Fruit fly (Drosophila melanogaster) whole organism, pupa: ENCODE data around the gene CHOp24.

Experiments
- CG10348 ChIP-seq: fragments of 200-800 bp; sonication (Bioruptor generic); IDR thresholded peaks from 2 replicates; pipeline ENCODE4 v1.3.6; 2022; ENCODE audit warnings: missing biosample characterization, missing genetic modification characterization
- CG12605 ChIP-seq: fragments of 200-800 bp; sonication (Bioruptor generic); IDR thresholded peaks from 2 replicates; pipeline ENCODE4 v1.3.6; 2022; ENCODE audit warnings: missing biosample characterization, missing genetic modification characterization
- CG13204 ChIP-seq: fragments of 200-800 bp; sonication (Bioruptor generic); optimal IDR thresholded peaks from 2 replicates; lab custom pipeline; 2018; ENCODE audit warnings: missing biosample characterization, mild to moderate bottlenecking, missing genetic modification characterization, moderate library complexity
- CG14655 ChIP-seq: fragments of 200-800 bp; sonication (Bioruptor generic); optimal IDR thresholded peaks from 3 replicates; lab custom pipeline; 2017; ENCODE audit warnings: mild to moderate bottlenecking, missing biosample characterization, missing genetic modification reagents, missing genetic modification characterization
- CG15710 ChIP-seq: fragments of 200-800 bp; sonication (Bioruptor generic); optimal IDR thresholded peaks from 2 replicates; lab custom pipeline; 2018; ENCODE audit warnings: missing biosample characterization, mild to moderate bottlenecking, missing genetic modification characterization, moderate library complexity
- CG17806 ChIP-seq: fragments of 200-800 bp; sonication (Bioruptor generic); optimal IDR thresholded peaks from 2 replicates; lab custom pipeline; 2018; ENCODE audit warnings: missing biosample characterization, mild to moderate bottlenecking, missing genetic modification characterization, moderate library complexity
- CG32121 ChIP-seq: fragments of 200-800 bp; sonication (Bioruptor generic); IDR thresholded peaks from 2 replicates; pipeline ENCODE4 v1.3.6; 2022; ENCODE audit warnings: missing biosample characterization, missing genetic modification characterization
- CG34367 ChIP-seq: fragments of 200-800 bp; sonication (Bioruptor generic); optimal IDR thresholded peaks from 2 replicates; lab custom pipeline; 2018; ENCODE audit warnings: missing biosample characterization, mild to moderate bottlenecking, missing genetic modification characterization
- CG4496 ChIP-seq: fragments of 200-800 bp; sonication (Bioruptor generic); IDR thresholded peaks from 3 replicates; pipeline ENCODE4 v1.3.6; 2022; ENCODE audit warnings: missing biosample characterization, missing genetic modification characterization
- CG8159 ChIP-seq: fragments of 200-800 bp; sonication (Bioruptor generic); optimal IDR thresholded peaks from 3 replicates; lab custom pipeline; 2018; ENCODE audit warnings: missing biosample characterization, mild to moderate bottlenecking, missing genetic modification characterization, moderate library complexity
- CG8301 ChIP-seq: fragments of 200-800 bp; sonication (Bioruptor generic); optimal IDR thresholded peaks from 2 replicates; lab custom pipeline; 2018; ENCODE audit warnings: missing biosample characterization, mild to moderate bottlenecking, missing genetic modification characterization
- CG9948 ChIP-seq: fragments of 200-800 bp; sonication (Bioruptor generic); optimal IDR thresholded peaks from 2 replicates; lab custom pipeline; 2018; ENCODE audit warnings: missing biosample characterization, mild to moderate bottlenecking, missing genetic modification characterization, moderate library complexity
- D1 ChIP-seq: fragments of 200-800 bp; sonication (Bioruptor generic); optimal IDR thresholded peaks from 2 replicates; lab custom pipeline; 2018; ENCODE audit warnings: missing biosample characterization, mild to moderate bottlenecking, missing genetic modification characterization, moderate library complexity
- Ets98B ChIP-seq: fragments of 200-800 bp; sonication (Bioruptor generic); IDR thresholded peaks from 2 replicates; pipeline ENCODE4 v1.3.6; 2022; ENCODE audit warnings: missing biosample characterization, missing genetic modification characterization
- Pif1A ChIP-seq: fragments of 200-800 bp; sonication (Bioruptor generic); optimal IDR thresholded peaks from 3 replicates; lab custom pipeline; 2016; ENCODE audit warnings: missing biosample characterization, missing genetic modification characterization
- Pif1B ChIP-seq: fragments of 200-800 bp; sonication (Bioruptor generic); optimal IDR thresholded peaks from 3 replicates; lab custom pipeline; 2016; ENCODE audit warnings: missing biosample characterization, missing genetic modification characterization
- Snoo ChIP-seq: fragments of 200-800 bp; sonication (Bioruptor generic); optimal IDR thresholded peaks from 3 replicates; lab custom pipeline; 2017; ENCODE audit warnings: missing biosample characterization, mild to moderate bottlenecking, missing genetic modification characterization, inconsistent platforms
- fd96Ca ChIP-seq: fragments of 200-800 bp; sonication (Bioruptor generic); IDR thresholded peaks from 3 replicates; pipeline ENCODE4 v1.3.6; 2022; ENCODE audit warnings: missing biosample characterization, missing genetic modification characterization
- gl ChIP-seq: fragments of 200-800 bp; sonication (Bioruptor generic); optimal IDR thresholded peaks from 2 replicates; lab custom pipeline; 2018; ENCODE audit warnings: missing biosample characterization, mild to moderate bottlenecking, missing genetic modification characterization
- rn ChIP-seq: fragments of 200-800 bp; sonication (Bioruptor generic); IDR thresholded peaks from 2 replicates; pipeline ENCODE4 v1.3.6; 2022; ENCODE audit warnings: missing biosample characterization, missing genetic modification characterization

Gene CHOp24

dm6 chrX:4507121-4507520 lies 33.6 kb upstream of the CHOp24 start:
- no peak for TF ChIP-seq CG9948 (tag; lab: Kevin White, UChicago)
- no peak for TF ChIP-seq CG17806 (tag; lab: Kevin White, UChicago)
- TF ChIP-seq CG32121 (GFP tag; lab: Robert Waterston, UW): no peak
- peak; percentile 75 for TF ChIP-seq CG4496
- TF ChIP-seq D1: no peak
- no peak for TF ChIP-seq CG8301 (tag; lab: Kevin White, UChicago)
- peak; percentile 3 for TF ChIP-seq Pif1B (GFP tag; lab: Kevin White, UChicago)
- peak; percentile 34 for TF ChIP-seq CG14655 (GFP tag; lab: Kevin White, UChicago)
- TF ChIP-seq CG13204: peak; percentile 10
- no peak for TF ChIP-seq CG12605
- peak; percentile 6 for TF ChIP-seq Pif1A (GFP tag; lab: Kevin White, UChicago)
- TF ChIP-seq gl: no peak
- peak; percentile 16 for TF ChIP-seq CG34367 (tag; lab: Kevin White, UChicago)
- no peak for TF ChIP-seq rn (GFP tag; lab: Robert Waterston, UW)
- TF ChIP-seq Ets98B (GFP tag; lab: Robert Waterston, UW): no peak
- peak; percentile 50 for TF ChIP-seq Snoo (tag; lab: Kevin White, UChicago)

- TF ChIP-seq Pif1A (GFP tag; lab: Kevin White, UChicago) (no peak), fd96Ca (GFP tag; lab: Robert Waterston, UW) (no peak), CG15710 (no peak), CG10348 (no peak), CG8301 (tag; lab: Kevin White, UChicago) (no peak)
These were observed 32.5 kb upstream of the CHOp24 start for dm6 chrX:4508072-4508644.

- TF ChIP-seq gl (no peak), CG14655 (GFP tag; lab: Kevin White, UChicago) (no peak), D1 (no peak), Pif1B (GFP tag; lab: Kevin White, UChicago) (no peak), CG17806 (tag; lab: Kevin White, UChicago) (no peak)
- TF ChIP-seq, all 21 proteins: peak for 0
These were observed 29.1 kb upstream of the CHOp24 start for dm6 chrX:4511575-4511974.

DNA sequence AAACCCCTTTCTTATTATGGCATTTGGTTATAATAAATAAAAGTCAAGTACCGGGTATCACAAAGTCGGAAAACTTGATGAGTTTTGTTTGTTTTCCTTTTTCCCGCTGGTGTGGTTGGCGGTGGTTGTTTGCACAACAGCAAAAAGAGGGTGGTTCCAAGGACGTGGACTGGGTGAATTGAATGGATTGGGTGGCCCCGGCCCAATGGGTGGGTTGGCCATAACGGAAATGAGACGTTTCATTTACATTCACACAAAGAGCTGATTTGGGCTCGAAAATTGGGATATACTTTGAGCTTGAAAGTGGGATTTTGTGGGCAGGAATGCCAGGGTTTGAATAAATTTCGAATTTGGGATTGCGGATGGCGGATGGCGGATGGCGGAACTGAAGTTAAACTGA lies 19.8 kb upstream of the CHOp24 start:
- TF ChIP-seq Pif1B (GFP tag; lab: Kevin White, UChicago) (no peak), CG9948 (tag; lab: Kevin White, UChicago) (no peak), CG4496 (no peak), gl (no peak), CG8301 (tag; lab: Kevin White, UChicago) (no peak), Ets98B (GFP tag; lab: Robert Waterston, UW) (no peak), CG17806 (tag; lab: Kevin White, UChicago) (no peak), CG12605 (no peak), Snoo (tag; lab: Kevin White, UChicago) (no peak), CG8159 (tag; lab: Kevin White, UChicago) (no peak), fd96Ca (GFP tag; lab: Robert Waterston, UW) (no peak), rn (GFP tag; lab: Robert Waterston, UW) (no peak), CG34367 (tag; lab: Kevin White, UChicago) (no peak)

DNA sequence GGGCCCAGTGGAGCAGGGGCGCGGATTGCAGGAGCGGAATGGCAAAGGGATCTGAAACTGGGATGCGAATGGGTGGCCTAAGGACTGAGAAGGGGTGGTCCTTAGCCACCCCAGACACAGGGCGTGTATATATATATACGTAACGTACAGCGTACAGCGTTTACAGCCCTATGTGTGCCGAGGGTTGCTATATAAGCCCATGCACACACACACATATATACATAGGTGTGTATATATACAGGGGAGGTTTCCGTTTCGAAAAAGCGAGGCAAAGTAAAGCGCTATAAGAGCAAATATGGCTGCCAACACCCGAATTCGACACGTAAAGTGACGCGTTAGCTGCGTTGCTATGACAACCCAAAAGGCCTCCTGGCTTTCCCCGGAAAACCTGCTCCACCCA lies 14.0 kb upstream of the CHOp24 start:
- TF ChIP-seq Snoo (tag; lab: Kevin White, UChicago) (no peak), CG32121 (GFP tag; lab: Robert Waterston, UW) (no peak)

dm6 chrX:4529909-4530308 lies 10.8 kb upstream of the CHOp24 start, which contains the start of gene CG3556:
Gene CG3556, plus strand, starts transcription at chrX:4530231.
- no peak for TF ChIP-seq CG9948 (tag; lab: Kevin White, UChicago)
- TF ChIP-seq CG4496: peak; percentile 55; the same call in 2 of the 3 replicates
- TF ChIP-seq rn (GFP tag; lab: Robert Waterston, UW): no peak
- TF ChIP-seq CG14655 (GFP tag; lab: Kevin White, UChicago): no peak
- TF ChIP-seq Pif1A (GFP tag; lab: Kevin White, UChicago): no peak
- 0 out of 2 replicates have a peak, but pooled peaks have one; percentile 7 for TF ChIP-seq Ets98B (GFP tag; lab: Robert Waterston, UW)
- TF ChIP-seq CG8159 (tag; lab: Kevin White, UChicago): no peak
- no peak for TF ChIP-seq CG32121 (GFP tag; lab: Robert Waterston, UW)
- no peak for TF ChIP-seq fd96Ca (GFP tag; lab: Robert Waterston, UW)
- no peak for TF ChIP-seq CG10348

dm6 chrX:4534002-4534401 lies 6.7 kb upstream of the CHOp24 start:
- TF ChIP-seq rn (GFP tag; lab: Robert Waterston, UW): no peak
- no peak for TF ChIP-seq D1
- TF ChIP-seq CG17806 (tag; lab: Kevin White, UChicago): no peak
- no peak for TF ChIP-seq Pif1A (GFP tag; lab: Kevin White, UChicago)
- no peak for TF ChIP-seq Ets98B (GFP tag; lab: Robert Waterston, UW)
- TF ChIP-seq CG10348: no peak
- no peak for TF ChIP-seq CG34367 (tag; lab: Kevin White, UChicago)
- no peak for TF ChIP-seq CG8159 (tag; lab: Kevin White, UChicago)
- no peak for TF ChIP-seq CG8301 (tag; lab: Kevin White, UChicago)
- TF ChIP-seq fd96Ca (GFP tag; lab: Robert Waterston, UW): no peak
- TF ChIP-seq CG12605: no peak
- no peak for TF ChIP-seq CG13204
